Fruit fly (Drosophila melanogaster) whole organism, embryonic: ENCODE measurements around the gene CG31189.
A peak's percentile ranks its signal among the peaks of the same experiment; 100 is the strongest.

ENCODE experiments used
- ATbp ChIP-seq: fragments of 200-800 bp; sonication (Bioruptor generic); optimal IDR thresholded peaks from 2 replicates; lab custom pipeline; 2017; ENCODE audit warnings: missing biosample characterization, mild to moderate bottlenecking, missing genetic modification characterization, missing genetic modification reagents
- Atf6 ChIP-seq: fragments of 200-800 bp; sonication (Bioruptor generic); IDR thresholded peaks from 2 replicates; pipeline ENCODE4 v1.3.6; 2022; ENCODE audit warnings: missing biosample characterization, missing genetic modification characterization
- BEAF-32 ChIP-seq: fragments of 200-800 bp; sonication (Bioruptor generic); optimal IDR thresholded peaks from 3 replicates; lab custom pipeline; 2017; ENCODE audit warnings: missing biosample characterization, missing genetic modification characterization, mild to moderate bottlenecking, moderate library complexity, missing genetic modification reagents
- CG10366 ChIP-seq: fragments of 200-800 bp; sonication (Bioruptor generic); IDR thresholded peaks from 2 replicates; pipeline ENCODE4 v1.3.6; 2022; ENCODE audit warnings: missing biosample characterization, missing genetic modification characterization
- CG10654 ChIP-seq: fragments of 200-800 bp; sonication (Bioruptor generic); optimal IDR thresholded peaks from 2 replicates; lab custom pipeline; 2016; ENCODE audit warnings: missing biosample characterization, missing genetic modification characterization
- CG12769 ChIP-seq: fragments of 200-800 bp; sonication (Bioruptor generic); optimal IDR thresholded peaks from 2 replicates; lab custom pipeline; 2019; ENCODE audit warnings: missing biosample characterization, mild to moderate bottlenecking, missing genetic modification characterization, moderate library complexity
- CG13775 ChIP-seq: fragments of 200-800 bp; sonication (Bioruptor generic); optimal IDR thresholded peaks from 3 replicates; lab custom pipeline; 2017; ENCODE audit warnings: missing biosample characterization, mild to moderate bottlenecking, missing genetic modification characterization
- CG15011 ChIP-seq: fragments of 200-800 bp; sonication (Bioruptor generic); optimal IDR thresholded peaks from 3 replicates; lab custom pipeline; 2018; ENCODE audit warnings: missing biosample characterization, mild to moderate bottlenecking, missing genetic modification characterization
- CG1792 ChIP-seq: fragments of 200-800 bp; sonication (Bioruptor generic); optimal IDR thresholded peaks from 2 replicates; lab custom pipeline; 2016; ENCODE audit warnings: missing biosample characterization, missing genetic modification characterization
- CG1832 ChIP-seq: fragments of 200-800 bp; sonication (Bioruptor generic); optimal IDR thresholded peaks from 2 replicates; lab custom pipeline; 2017; ENCODE audit warnings: missing biosample characterization, mild to moderate bottlenecking, missing genetic modification characterization, inconsistent platforms
- CG34422 ChIP-seq: fragments of 200-800 bp; sonication (Bioruptor generic); IDR thresholded peaks from 3 replicates; pipeline ENCODE4 v1.3.6; 2022; ENCODE audit warnings: missing biosample characterization, missing genetic modification characterization
- CG3726 ChIP-seq: fragments of 200-800 bp; sonication (Bioruptor generic); IDR thresholded peaks from 3 replicates; pipeline ENCODE4, ENCODE4 v1.3.6; 2022; ENCODE audit warnings: missing biosample characterization, missing genetic modification characterization
- CG4820 ChIP-seq: fragments of 200-800 bp; sonication (Bioruptor generic); optimal IDR thresholded peaks from 3 replicates; lab custom pipeline; 2016; ENCODE audit warnings: missing biosample characterization, missing genetic modification characterization
- CG6689 ChIP-seq: fragments of 200-800 bp; sonication (Bioruptor generic); IDR thresholded peaks from 2 replicates; pipeline ENCODE4 v1.3.6; 2022; ENCODE audit warnings: missing biosample characterization, missing genetic modification characterization
- CG7271 ChIP-seq: fragments of 200-800 bp; sonication (Bioruptor generic); optimal IDR thresholded peaks from 2 replicates; lab custom pipeline; 2018; ENCODE audit warnings: missing biosample characterization, mild to moderate bottlenecking, missing genetic modification characterization, moderate library complexity
- CG8281 ChIP-seq: fragments of 200-800 bp; sonication (Bioruptor generic); optimal IDR thresholded peaks from 2 replicates; lab custom pipeline; 2018; ENCODE audit warnings: missing biosample characterization, mild to moderate bottlenecking, missing genetic modification characterization, moderate library complexity
- CG8290 ChIP-seq, 3 experiments: fragments of 200-800 bp; sonication (Bioruptor generic); optimal IDR thresholded peaks; 2 replicates each; lab custom pipeline; 2016 to 2019; ENCODE audit warnings: missing biosample characterization in 3 of 3, missing genetic modification characterization in 3 of 3, mild to moderate bottlenecking in 2 of 3, moderate library complexity in 1 of 3
- CG8478 ChIP-seq: fragments of >200 bp; optimal IDR thresholded peaks from 2 replicates; lab custom pipeline; 2018
- CG8944 ChIP-seq: fragments of 200-800 bp; sonication (Bioruptor generic); optimal IDR thresholded peaks from 3 replicates; lab custom pipeline; 2016; ENCODE audit warnings: missing biosample characterization, missing genetic modification characterization
- Dbx ChIP-seq: fragments of 200-800 bp; sonication (Bioruptor generic); IDR thresholded peaks from 3 replicates; pipeline ENCODE4 v1.3.6; 2022; ENCODE audit warnings: missing biosample characterization, missing genetic modification characterization
- Doc3 ChIP-seq: fragments of 200-800 bp; sonication (Bioruptor generic); IDR thresholded peaks from 3 replicates; pipeline ENCODE4 v1.3.6; 2022; ENCODE audit warnings: missing biosample characterization, missing genetic modification characterization; ENCODE audit not compliant: partially characterized antibody
- GATAe ChIP-seq: fragments of 200-800 bp; sonication (Bioruptor generic); conservative IDR thresholded peaks from 2 replicates; pipeline ENCODE4 v1.3.6; 2022; ENCODE audit warnings: missing biosample characterization, missing genetic modification characterization
- HLH54F ChIP-seq: fragments of 200-800 bp; sonication (Bioruptor generic); optimal IDR thresholded peaks from 3 replicates; lab custom pipeline; 2016; ENCODE audit warnings: missing biosample characterization, missing genetic modification characterization
- Hey ChIP-seq: fragments of 200-800 bp; sonication (Bioruptor generic); optimal IDR thresholded peaks from 3 replicates; lab custom pipeline; 2018; ENCODE audit warnings: missing biosample characterization, mild to moderate bottlenecking, missing genetic modification characterization
- HmgZ ChIP-seq: fragments of 200-800 bp; sonication (Bioruptor generic); optimal IDR thresholded peaks from 2 replicates; lab custom pipeline; 2018; ENCODE audit warnings: missing biosample characterization, mild to moderate bottlenecking, missing genetic modification characterization
- Med ChIP-seq: fragments of 200-800 bp; sonication (Bioruptor generic); peaks from one replicate; lab custom pipeline; 2016; ENCODE audit warnings: missing biosample characterization, missing genetic modification characterization, mild to moderate bottlenecking, inconsistent platforms, moderate library complexity
- NFAT ChIP-seq: fragments of 200-800 bp; sonication (Bioruptor generic); IDR thresholded peaks from 2 replicates; pipeline ENCODE4 v1.3.6; 2022; ENCODE audit warnings: missing biosample characterization, missing genetic modification characterization
- Pdp1 ChIP-seq, 2 experiments: fragments of 200-800 bp; sonication (Bioruptor generic); optimal IDR thresholded peaks; 3 replicates each; lab custom pipeline; 2016; ENCODE audit warnings: missing biosample characterization in 2 of 2, missing genetic modification characterization in 2 of 2, mild to moderate bottlenecking in 1 of 2, moderate library complexity in 1 of 2
- Sin3A ChIP-seq: fragments of >200 bp; optimal IDR thresholded peaks from 2 replicates; lab custom pipeline; 2018
- ab ChIP-seq: fragments of 200-800 bp; sonication (Bioruptor generic); optimal IDR thresholded peaks from 2 replicates; lab custom pipeline; 2016; ENCODE audit warnings: missing biosample characterization, missing genetic modification characterization
- abd-A ChIP-seq: fragments of 200-800 bp; sonication (Bioruptor generic); optimal IDR thresholded peaks from 3 replicates; lab custom pipeline; 2019; ENCODE audit warnings: missing biosample characterization, mild to moderate bottlenecking, missing genetic modification characterization, moderate library complexity
- ci ChIP-seq: fragments of 200-800 bp; sonication (Bioruptor generic); IDR thresholded peaks from 3 replicates; pipeline ENCODE4 v1.3.6; 2022; ENCODE audit warnings: missing biosample characterization, missing genetic modification characterization
- crol ChIP-seq: fragments of 200-800 bp; sonication (Bioruptor generic); IDR thresholded peaks from 2 replicates; pipeline ENCODE4 v1.3.6; 2022; ENCODE audit warnings: missing biosample characterization, missing genetic modification characterization
- dimm ChIP-seq: fragments of 200-800 bp; sonication (Bioruptor generic); IDR thresholded peaks from 2 replicates; pipeline ENCODE4 v1.3.6; 2022; ENCODE audit warnings: missing biosample characterization, missing genetic modification characterization
- dm ChIP-seq: fragments of 200-800 bp; sonication (Bioruptor generic); optimal IDR thresholded peaks from 3 replicates; lab custom pipeline; 2016; ENCODE audit warnings: missing biosample characterization, missing genetic modification characterization
- grn ChIP-seq: fragments of 200-800 bp; sonication (Bioruptor generic); optimal IDR thresholded peaks from 3 replicates; lab custom pipeline; 2017; ENCODE audit warnings: missing biosample characterization, missing genetic modification characterization
- ind ChIP-seq: fragments of 200-800 bp; sonication (Bioruptor generic); optimal IDR thresholded peaks from 3 replicates; lab custom pipeline; 2016; ENCODE audit warnings: missing biosample characterization, missing genetic modification characterization
- lab ChIP-seq: fragments of 200-800 bp; sonication (Bioruptor generic); optimal IDR thresholded peaks from 3 replicates; lab custom pipeline; 2017; ENCODE audit warnings: missing biosample characterization, missing genetic modification characterization, mild to moderate bottlenecking, moderate library complexity, missing genetic modification reagents
- luna ChIP-seq: fragments of 200-800 bp; sonication (Bioruptor generic); optimal IDR thresholded peaks from 2 replicates; lab custom pipeline; 2016; ENCODE audit warnings: missing biosample characterization, missing genetic modification characterization
- nerfin-1 ChIP-seq: fragments of 200-800 bp; sonication (Bioruptor generic); optimal IDR thresholded peaks from 3 replicates; lab custom pipeline; 2019; ENCODE audit warnings: missing biosample characterization, mild to moderate bottlenecking, missing genetic modification characterization, moderate library complexity
- onecut ChIP-seq: fragments of 200-800 bp; sonication (Bioruptor generic); IDR thresholded peaks from 2 replicates; pipeline ENCODE4 v1.3.6; 2022; ENCODE audit warnings: missing biosample characterization, missing genetic modification characterization
- otp ChIP-seq: fragments of 200-800 bp; sonication (Bioruptor generic); IDR thresholded peaks from 3 replicates; pipeline ENCODE4, ENCODE4 v1.3.6; 2022; ENCODE audit warnings: missing biosample characterization, missing genetic modification characterization
- pb ChIP-seq: fragments of 200-800 bp; sonication (Bioruptor generic); optimal IDR thresholded peaks from 3 replicates; lab custom pipeline; 2016; ENCODE audit warnings: missing biosample characterization, missing genetic modification characterization
- pros ChIP-seq: fragments of 200-800 bp; sonication (Bioruptor generic); optimal IDR thresholded peaks from 3 replicates; lab custom pipeline; 2019; ENCODE audit warnings: missing biosample characterization, mild to moderate bottlenecking, missing genetic modification characterization, moderate library complexity
- pum ChIP-seq: fragments of 200-800 bp; sonication (Bioruptor generic); optimal IDR thresholded peaks from 2 replicates; lab custom pipeline; 2016; ENCODE audit warnings: missing biosample characterization, missing genetic modification characterization
- sd ChIP-seq: fragments of 200-800 bp; sonication (Bioruptor generic); optimal IDR thresholded peaks from 3 replicates; lab custom pipeline; 2018; ENCODE audit warnings: missing biosample characterization, mild to moderate bottlenecking, missing genetic modification characterization, moderate library complexity
- sens ChIP-seq: fragments of 200-800 bp; sonication (Bioruptor generic); peaks from one replicate; lab custom pipeline; 2016; ENCODE audit warnings: missing biosample characterization, missing genetic modification characterization
- sens-2 ChIP-seq: fragments of 200-800 bp; sonication (Bioruptor generic); IDR thresholded peaks from 2 replicates; pipeline ENCODE4 v1.3.6; 2022; ENCODE audit warnings: missing biosample characterization, missing genetic modification characterization
- vnd ChIP-seq: fragments of 200-800 bp; sonication (Bioruptor generic); IDR thresholded peaks from 3 replicates; pipeline ENCODE4 v1.3.6; 2022; ENCODE audit warnings: missing biosample characterization, missing genetic modification characterization; ENCODE audit not compliant: partially characterized antibody
- zfh2 ChIP-seq: fragments of 200-800 bp; sonication (Bioruptor generic); optimal IDR thresholded peaks from 2 replicates; lab custom pipeline; 2016; ENCODE audit warnings: missing biosample characterization, missing genetic modification characterization

The CG31189 gene

dm6 chr3R:21078958-21079357, 33.3 kb upstream of the CG31189 start:
- peak; percentile 56 for TF ChIP-seq vnd
- peak in 1 of 2 experiments; percentile 47 for TF ChIP-seq Pdp1 (GFP tag; optimal IDR thresholded peaks at IDR 0.05; lab: Kevin White, UChicago)
- 0 out of 2 replicates have a peak, but pooled peaks have one; percentile 21 for TF ChIP-seq crol (GFP tag; lab: Robert Waterston, UW)
- no peak for TF ChIP-seq CG13775 (GFP tag; lab: Kevin White, UChicago)
- TF ChIP-seq lab (GFP tag; lab: Kevin White, UChicago): peak; percentile 32
- peak; percentile 43 for TF ChIP-seq Med (GFP tag; lab: Kevin White, UChicago)
- TF ChIP-seq sens (GFP tag; lab: Kevin White, UChicago): peak; percentile 40
- TF ChIP-seq CG10654: no peak
- peak; percentile 45; the same call in 1 of the 2 replicates for TF ChIP-seq sens-2 (GFP tag; lab: Robert Waterston, UW)
- peak; percentile 60 for TF ChIP-seq sd (tag; lab: Kevin White, UChicago)
- no peak for TF ChIP-seq dm
- TF ChIP-seq CG8281: no peak

DNA sequence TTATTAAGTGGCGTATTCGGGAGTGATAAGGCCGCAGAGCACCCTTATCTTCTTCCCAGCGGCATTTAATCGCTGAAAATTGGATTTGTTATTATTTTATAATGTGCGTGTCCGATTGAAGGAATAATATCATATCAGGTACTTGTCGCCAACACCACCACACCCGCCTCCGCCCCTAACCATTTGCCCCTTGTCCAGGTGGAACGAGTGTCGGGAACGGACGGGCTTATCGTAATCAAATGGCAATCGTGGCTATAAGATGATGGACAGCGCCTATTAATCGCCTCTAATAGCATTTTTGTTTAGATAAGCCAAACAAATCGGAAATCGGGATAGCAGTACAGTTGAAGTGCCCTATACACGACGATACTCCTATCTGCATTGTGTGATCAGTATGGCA, 32.6 kb upstream of the CG31189 start:
- TF ChIP-seq CG8290 (GFP tag; optimal IDR thresholded peaks at IDR 0.05; lab: Kevin White, UChicago): no peak
- TF ChIP-seq CG8290 (tag; optimal IDR thresholded peaks at IDR 0.05; lab: Kevin White, UChicago): no peak
- no peak for TF ChIP-seq zfh2 (GFP tag; lab: Kevin White, UChicago)
- no peak for TF ChIP-seq CG7271 (tag; lab: Kevin White, UChicago)
- peak; percentile 11 for TF ChIP-seq lab (GFP tag; lab: Kevin White, UChicago)
- no peak for TF ChIP-seq CG34422 (GFP tag; lab: Robert Waterston, UW)
- no peak for TF ChIP-seq dm
- no peak for TF ChIP-seq ind
- TF ChIP-seq CG1792 (GFP tag; lab: Kevin White, UChicago): no peak
- no peak for TF ChIP-seq nerfin-1
- no peak for TF ChIP-seq CG6689 (GFP tag; lab: Robert Waterston, UW)
- TF ChIP-seq Doc3 (GFP tag; lab: Robert Waterston, UW): no peak
- TF ChIP-seq CG4820 (GFP tag; lab: Kevin White, UChicago): no peak
- no peak for TF ChIP-seq HLH54F (GFP tag; lab: Kevin White, UChicago)
- TF ChIP-seq dimm (GFP tag; lab: Robert Waterston, UW): no peak
- peak; percentile 67 for TF ChIP-seq Hey
- TF ChIP-seq Atf6 (GFP tag; lab: Robert Waterston, UW): no peak
- TF ChIP-seq otp (GFP tag; lab: Robert Waterston, UW): no peak
- no peak for TF ChIP-seq abd-A (tag; lab: Kevin White, UChicago)
- no peak for TF ChIP-seq Dbx (GFP tag; lab: Robert Waterston, UW)
- no peak for TF ChIP-seq CG15011 (GFP tag; lab: Kevin White, UChicago)
- TF ChIP-seq grn: peak; percentile 99
- no peak for TF ChIP-seq ATbp (GFP tag; lab: Kevin White, UChicago)
- TF ChIP-seq pum: no peak
- TF ChIP-seq crol (GFP tag; lab: Robert Waterston, UW): peak; percentile 78; the same call in 1 of the 2 replicates
- TF ChIP-seq CG3726 (GFP tag; lab: Robert Waterston, UW): no peak
- peak; percentile 53 for TF ChIP-seq HmgZ (tag; lab: Kevin White, UChicago)
- no peak for TF ChIP-seq CG13775 (GFP tag; lab: Kevin White, UChicago)
- no peak for TF ChIP-seq CG1832 (GFP tag; lab: Kevin White, UChicago)
- no peak for TF ChIP-seq CG10366
- TF ChIP-seq Sin3A (lab: Kevin White, UChicago): no peak
- TF ChIP-seq sd (tag; lab: Kevin White, UChicago): peak; percentile 92
- TF ChIP-seq luna (GFP tag; lab: Kevin White, UChicago): no peak
- no peak for TF ChIP-seq CG8944 (GFP tag; lab: Kevin White, UChicago)
- no peak for TF ChIP-seq pros
- no peak for TF ChIP-seq pb (GFP tag; lab: Kevin White, UChicago)
- peak; percentile 94 for TF ChIP-seq CG12769 (tag; lab: Kevin White, UChicago)
- no peak for TF ChIP-seq onecut (GFP tag; lab: Robert Waterston, UW)
- TF ChIP-seq CG8478: no peak
- TF ChIP-seq ci (GFP tag; lab: Robert Waterston, UW): no peak
- no peak for TF ChIP-seq BEAF-32 (GFP tag; lab: Kevin White, UChicago)
- TF ChIP-seq NFAT (GFP tag; lab: Robert Waterston, UW): no peak
- TF ChIP-seq ab: no peak
- TF ChIP-seq GATAe (GFP tag; lab: Robert Waterston, UW): peak; percentile 40; the same call in 1 of the 2 replicates
